Fruit fly (Drosophila melanogaster): ENCODE data around the gene Rab40.

The Rab40 gene

dm6 chrX:12469172-12469571 lies 6.3 kb upstream of the Rab40 start:
- no peak for TF ChIP-seq noc (tag; optimal IDR thresholded peaks at IDR 0.05)

dm6 chrX:12467241-12467597 lies 4.3 kb upstream of the Rab40 start:
- TF ChIP-seq noc (tag; optimal IDR thresholded peaks at IDR 0.05) = no peak

- peak; percentile 35 for TF ChIP-seq noc (tag; optimal IDR thresholded peaks at IDR 0.05)
These were observed 3.8 kb upstream of the Rab40 start for dm6 chrX:12466541-12467240.

dm6 chrX:12465316-12465715 lies 2.4 kb upstream of the Rab40 start:
- no peak for TF ChIP-seq noc (tag; optimal IDR thresholded peaks at IDR 0.05)

dm6 chrX:12463560-12463959 lies 648 bp upstream of the Rab40 start:
- TF ChIP-seq noc (tag; optimal IDR thresholded peaks at IDR 0.05) = no peak

- no peak for TF ChIP-seq noc (tag; optimal IDR thresholded peaks at IDR 0.05)
These were observed 696 bp downstream of the Rab40 start for dm6 chrX:12462216-12462615.

dm6 chrX:12457713-12458233 lies 5.1 kb downstream of the Rab40 start, which contains the start of gene CG15731:
TSS of gene CG15731 (minus strand) at chrX:12457763.
- no peak for TF ChIP-seq noc (tag; optimal IDR thresholded peaks at IDR 0.05)

dm6 chrX:12455891-12456290 lies 7.0 kb downstream of the Rab40 start:
- TF ChIP-seq noc (tag; optimal IDR thresholded peaks at IDR 0.05) = no peak

- TF ChIP-seq noc (tag; optimal IDR thresholded peaks at IDR 0.05) = no peak
These were observed 8.6 kb downstream of the Rab40 start, which contains the start of gene CG15927 for dm6 chrX:12454358-12454757. TSS of gene CG15927 (plus strand) at chrX:12454729.

dm6 chrX:12453704-12454103 lies 9.2 kb downstream of the Rab40 start:
- no peak for TF ChIP-seq noc (tag; optimal IDR thresholded peaks at IDR 0.05)

- TF ChIP-seq noc (tag; optimal IDR thresholded peaks at IDR 0.05) = peak; percentile 28
These were observed 15.0 kb downstream of the Rab40 start for dm6 chrX:12447874-12448273.

- no peak for TF ChIP-seq noc (tag; optimal IDR thresholded peaks at IDR 0.05)
These were observed 25.8 kb downstream of the Rab40 start for dm6 chrX:12437099-12437498.

- TF ChIP-seq noc (tag; optimal IDR thresholded peaks at IDR 0.05) = no peak
These were observed 28.3 kb downstream of the Rab40 start for dm6 chrX:12434604-12435003.

dm6 chrX:12431924-12432323 lies 31.0 kb downstream of the Rab40 start, which contains the start of gene Pkcdelta:
TSS of gene Pkcdelta (plus strand) at chrX:12432224.
- no peak for TF ChIP-seq noc (tag; optimal IDR thresholded peaks at IDR 0.05)

dm6 chrX:12431466-12431865 lies 31.4 kb downstream of the Rab40 start:
- no peak for TF ChIP-seq noc (tag; optimal IDR thresholded peaks at IDR 0.05)
